Fruit fly (Drosophila melanogaster) whole organism, embryonic: ENCODE data around the gene Ced-12.

Source experiments
- Abd-B ChIP-seq: fragments of 200-800 bp; sonication (Bioruptor generic); optimal IDR thresholded peaks from 2 replicates; lab custom pipeline; 2018; ENCODE audit warnings: missing biosample characterization, mild to moderate bottlenecking, missing genetic modification characterization, moderate library complexity
- Aef1 ChIP-seq: fragments of 200-800 bp; sonication (Bioruptor generic); IDR thresholded peaks from 3 replicates; pipeline ENCODE4 v1.3.6; 2022; ENCODE audit warnings: missing biosample characterization, missing genetic modification characterization
- Atf6 ChIP-seq: fragments of 200-800 bp; sonication (Bioruptor generic); IDR thresholded peaks from 2 replicates; pipeline ENCODE4 v1.3.6; 2022; ENCODE audit warnings: missing biosample characterization, missing genetic modification characterization
- CG10979 ChIP-seq: fragments of 200-800 bp; sonication (Bioruptor generic); optimal IDR thresholded peaks from 2 replicates; lab custom pipeline; 2018; ENCODE audit warnings: missing biosample characterization, mild to moderate bottlenecking, missing genetic modification characterization, moderate library complexity
- CG11504 ChIP-seq: fragments of 200-800 bp; sonication (Bioruptor generic); optimal IDR thresholded peaks from 3 replicates; lab custom pipeline; 2019; ENCODE audit warnings: missing biosample characterization, mild to moderate bottlenecking, missing genetic modification characterization, moderate library complexity
- CG12155 ChIP-seq: fragments of 200-800 bp; sonication (Bioruptor generic); optimal IDR thresholded peaks from 3 replicates; lab custom pipeline; 2016; ENCODE audit warnings: missing biosample characterization, missing genetic modification characterization
- CG12299 ChIP-seq: fragments of 200-800 bp; sonication (Bioruptor generic); optimal IDR thresholded peaks from 2 replicates; lab custom pipeline; 2018; ENCODE audit warnings: missing biosample characterization, mild to moderate bottlenecking, missing genetic modification characterization
- CG12744 ChIP-seq: fragments of 200-800 bp; sonication (Bioruptor generic); optimal IDR thresholded peaks from 2 replicates; lab custom pipeline; 2016; ENCODE audit warnings: missing biosample characterization, missing genetic modification characterization
- CG15073 ChIP-seq: fragments of 200-800 bp; sonication (Bioruptor generic); optimal IDR thresholded peaks from 2 replicates; lab custom pipeline; 2016; ENCODE audit warnings: missing biosample characterization, missing genetic modification characterization
- CG1529 ChIP-seq: fragments of 200-800 bp; sonication (Bioruptor generic); optimal IDR thresholded peaks from 3 replicates; lab custom pipeline; 2018; ENCODE audit warnings: missing biosample characterization, missing genetic modification characterization
- CG17802 ChIP-seq: fragments of 200-800 bp; sonication (Bioruptor generic); optimal IDR thresholded peaks from 2 replicates; lab custom pipeline; 2018; ENCODE audit warnings: missing biosample characterization, mild to moderate bottlenecking, missing genetic modification characterization, moderate library complexity
- CG18262 ChIP-seq: fragments of 200-800 bp; optimal IDR thresholded peaks from 3 replicates; lab custom pipeline; 2019; ENCODE audit warnings: missing biosample characterization, mild to moderate bottlenecking, missing genetic modification characterization, moderate library complexity
- CG31441 ChIP-seq: fragments of 200-800 bp; sonication (Bioruptor generic); IDR thresholded peaks from 2 replicates; pipeline ENCODE4 v1.3.6; 2022; ENCODE audit warnings: missing biosample characterization, missing genetic modification characterization
- CG3281 ChIP-seq: fragments of 200-800 bp; sonication (Bioruptor generic); optimal IDR thresholded peaks from 3 replicates; lab custom pipeline; 2017; ENCODE audit warnings: missing biosample characterization, mild to moderate bottlenecking, missing genetic modification characterization
- CG34422 ChIP-seq: fragments of 200-800 bp; sonication (Bioruptor generic); IDR thresholded peaks from 3 replicates; pipeline ENCODE4 v1.3.6; 2022; ENCODE audit warnings: missing biosample characterization, missing genetic modification characterization
- CG4424 ChIP-seq: fragments of 200-800 bp; sonication (Bioruptor generic); optimal IDR thresholded peaks from 3 replicates; lab custom pipeline; 2016; ENCODE audit warnings: missing biosample characterization, missing genetic modification characterization
- CG4707 ChIP-seq: fragments of 200-800 bp; sonication (Bioruptor generic); optimal IDR thresholded peaks from 2 replicates; lab custom pipeline; 2018; ENCODE audit warnings: missing biosample characterization, mild to moderate bottlenecking, missing genetic modification characterization, moderate library complexity
- CG5180 ChIP-seq: fragments of 200-800 bp; sonication (Bioruptor generic); optimal IDR thresholded peaks from 3 replicates; lab custom pipeline; 2017; ENCODE audit warnings: missing biosample characterization, missing genetic modification characterization, mild to moderate bottlenecking, moderate library complexity, missing genetic modification reagents
- CG5245 ChIP-seq: fragments of 200-800 bp; sonication (Bioruptor generic); optimal IDR thresholded peaks from 3 replicates; lab custom pipeline; 2016; ENCODE audit warnings: missing biosample characterization, missing genetic modification characterization
- CG6683 ChIP-seq: fragments of 200-800 bp; sonication (Bioruptor generic); optimal IDR thresholded peaks from 2 replicates; lab custom pipeline; 2017; ENCODE audit warnings: missing biosample characterization, mild to moderate bottlenecking, missing genetic modification characterization, missing genetic modification reagents
- CG8089 ChIP-seq: fragments of 200-800 bp; sonication (Bioruptor generic); optimal IDR thresholded peaks from 3 replicates; lab custom pipeline; 2016; ENCODE audit warnings: missing biosample characterization, missing genetic modification characterization
- CG8944 ChIP-seq: fragments of 200-800 bp; sonication (Bioruptor generic); optimal IDR thresholded peaks from 3 replicates; lab custom pipeline; 2016; ENCODE audit warnings: missing biosample characterization, missing genetic modification characterization
- CG9215 ChIP-seq: fragments of 200-800 bp; sonication (Bioruptor generic); IDR thresholded peaks from 2 replicates; pipeline ENCODE4 v1.3.6; 2022; ENCODE audit warnings: missing biosample characterization, missing genetic modification characterization
- HmgD ChIP-seq: fragments of 200-800 bp; sonication (Bioruptor generic); optimal IDR thresholded peaks from 3 replicates; lab custom pipeline; 2016; ENCODE audit warnings: missing biosample characterization, missing genetic modification characterization
- MTF-1 ChIP-seq: fragments of 200-800 bp; sonication (Bioruptor generic); optimal IDR thresholded peaks from 2 replicates; lab custom pipeline; 2018; ENCODE audit warnings: missing biosample characterization, mild to moderate bottlenecking, missing genetic modification characterization, borderline replicate concordance
- Max ChIP-seq: fragments of 200-800 bp; sonication (Bioruptor generic); optimal IDR thresholded peaks from 2 replicates; lab custom pipeline; 2016; ENCODE audit warnings: missing biosample characterization, mild to moderate bottlenecking, missing genetic modification characterization
- Med ChIP-seq: fragments of 200-800 bp; sonication (Bioruptor generic); peaks from one replicate; lab custom pipeline; 2016; ENCODE audit warnings: missing biosample characterization, missing genetic modification characterization, mild to moderate bottlenecking, inconsistent platforms, moderate library complexity
- Pdp1 ChIP-seq, 2 experiments: fragments of 200-800 bp; sonication (Bioruptor generic); optimal IDR thresholded peaks; 3 replicates each; lab custom pipeline; 2016; ENCODE audit warnings: missing biosample characterization in 2 of 2, missing genetic modification characterization in 2 of 2, mild to moderate bottlenecking in 1 of 2, moderate library complexity in 1 of 2
- Sin3A ChIP-seq: fragments of >200 bp; optimal IDR thresholded peaks from 2 replicates; lab custom pipeline; 2018
- Spps ChIP-seq: fragments of 200-800 bp; sonication (Bioruptor generic); optimal IDR thresholded peaks from 2 replicates; lab custom pipeline; 2018; ENCODE audit warnings: missing biosample characterization, mild to moderate bottlenecking, missing genetic modification characterization
- Trl ChIP-seq, 3 experiments: fragments of >200 bp in 2 of 3; fragments of 200-800 bp in 1 of 3; sonication (Bioruptor generic) in 1 of 3; optimal IDR thresholded peaks; 2 replicates in 1 of 3; 3 replicates in 2 of 3; lab custom pipeline; 2016 to 2017; ENCODE audit warnings: missing biosample characterization in 1 of 3, missing genetic modification characterization in 1 of 3
- YL-1 ChIP-seq: fragments of 200-800 bp; sonication (Bioruptor generic); optimal IDR thresholded peaks from 3 replicates; lab custom pipeline; 2017; ENCODE audit warnings: missing biosample characterization, mild to moderate bottlenecking, missing genetic modification characterization
- ab ChIP-seq: fragments of 200-800 bp; sonication (Bioruptor generic); optimal IDR thresholded peaks from 2 replicates; lab custom pipeline; 2016; ENCODE audit warnings: missing biosample characterization, missing genetic modification characterization
- corto ChIP-seq: fragments of 200-800 bp; sonication (Bioruptor generic); optimal IDR thresholded peaks from 2 replicates; lab custom pipeline; 2016; ENCODE audit warnings: missing biosample characterization, mild to moderate bottlenecking, missing genetic modification characterization, moderate library complexity
- dati ChIP-seq: fragments of 200-800 bp; sonication (Bioruptor generic); IDR thresholded peaks from 2 replicates; pipeline ENCODE4 v1.3.6; 2022; ENCODE audit warnings: missing biosample characterization, missing genetic modification characterization
- dpn ChIP-seq, 2 experiments: fragments of 200-800 bp; sonication (Bioruptor generic); optimal IDR thresholded peaks; 3 replicates each; lab custom pipeline; 2016; ENCODE audit warnings: missing biosample characterization in 2 of 2, missing genetic modification characterization in 2 of 2
- fd3F ChIP-seq: fragments of 200-800 bp; sonication (Bioruptor generic); optimal IDR thresholded peaks from 2 replicates; lab custom pipeline; 2018; ENCODE audit warnings: missing biosample characterization, mild to moderate bottlenecking, missing genetic modification characterization, moderate library complexity
- jumu ChIP-seq: fragments of 200-800 bp; sonication (Bioruptor generic); optimal IDR thresholded peaks from 3 replicates; lab custom pipeline; 2016; ENCODE audit warnings: missing biosample characterization, missing genetic modification characterization
- lola ChIP-seq, 3 experiments: fragments of >200 bp in 2 of 3; fragments of 200-800 bp in 1 of 3; sonication (Bioruptor generic) in 1 of 3; optimal IDR thresholded peaks; 2 replicates each; lab custom pipeline; 2017 to 2019; ENCODE audit warnings: missing biosample characterization in 3 of 3, missing genetic modification characterization in 3 of 3, mild to moderate bottlenecking in 1 of 3, moderate library complexity in 1 of 3
- nerfin-2 ChIP-seq: fragments of 200-800 bp; sonication (Bioruptor generic); IDR thresholded peaks from 2 replicates; pipeline ENCODE4 v1.3.6; 2022; ENCODE audit warnings: missing biosample characterization, missing genetic modification characterization; ENCODE audit not compliant: partially characterized antibody
- otp ChIP-seq: fragments of 200-800 bp; sonication (Bioruptor generic); IDR thresholded peaks from 3 replicates; pipeline ENCODE4, ENCODE4 v1.3.6; 2022; ENCODE audit warnings: missing biosample characterization, missing genetic modification characterization
- phol ChIP-seq: fragments of 200-800 bp; sonication (Bioruptor generic); optimal IDR thresholded peaks from 3 replicates; lab custom pipeline; 2018; ENCODE audit warnings: missing biosample characterization, mild to moderate bottlenecking, missing genetic modification characterization, moderate library complexity
- salm ChIP-seq: fragments of 200-800 bp; sonication (Bioruptor generic); optimal IDR thresholded peaks from 2 replicates; lab custom pipeline; 2018; ENCODE audit warnings: missing biosample characterization, mild to moderate bottlenecking, missing genetic modification characterization
- schlank ChIP-seq: fragments of 200-800 bp; sonication (Bioruptor generic); optimal IDR thresholded peaks from 2 replicates; lab custom pipeline; 2018; ENCODE audit warnings: missing biosample characterization, mild to moderate bottlenecking, missing genetic modification characterization
- sens ChIP-seq: fragments of 200-800 bp; sonication (Bioruptor generic); peaks from one replicate; lab custom pipeline; 2016; ENCODE audit warnings: missing biosample characterization, missing genetic modification characterization
- trem ChIP-seq: fragments of 200-800 bp; optimal IDR thresholded peaks from 3 replicates; lab custom pipeline; 2019; ENCODE audit warnings: missing biosample characterization, mild to moderate bottlenecking, missing genetic modification characterization, moderate library complexity
- z ChIP-seq: fragments of 200-800 bp; sonication (Bioruptor generic); IDR thresholded peaks from 3 replicates; pipeline ENCODE4 v1.3.6; 2022; ENCODE audit warnings: missing biosample characterization, missing genetic modification characterization

The Ced-12 gene

dm6 chr2L:12112943-12113557, 15.4 kb downstream of the Ced-12 start:
- TF ChIP-seq corto (peak; percentile 14), Sin3A (no peak)

dm6 chr2L:12114159-12114558, 16.5 kb downstream of the Ced-12 start, which contains the start of gene CG17211:
Gene CG17211, plus strand, starts transcription at chr2L:12114360.
- TF ChIP-seq CG8089 (no peak), sens (GFP tag; lab: Kevin White, UChicago) (peak; percentile 29), CG34422 (GFP tag; lab: Robert Waterston, UW) (no peak), CG5180 (GFP tag; lab: Kevin White, UChicago) (peak; percentile 92), salm (tag; lab: Kevin White, UChicago) (no peak), CG17802 (tag; lab: Kevin White, UChicago) (no peak), Atf6 (GFP tag; lab: Robert Waterston, UW) (no peak), CG8944 (GFP tag; lab: Kevin White, UChicago) (no peak), dati (GFP tag; lab: Robert Waterston, UW) (no peak), Trl (optimal IDR thresholded peaks at IDR 0.05; lab: Kevin White, UChicago) (peak in 1 of 2 experiments; percentile 17), Trl (GFP tag; optimal IDR thresholded peaks at IDR 0.05; lab: Kevin White, UChicago) (no peak), fd3F (GFP tag; lab: Kevin White, UChicago) (no peak)

- 0 out of 2 replicates have a peak, but pooled peaks have one; percentile 31 for TF ChIP-seq CG31441 (GFP tag; lab: Robert Waterston, UW)
- TF ChIP-seq z, result no peak
- no peak for TF ChIP-seq CG6683 (GFP tag; lab: Kevin White, UChicago)
- TF ChIP-seq otp (GFP tag; lab: Robert Waterston, UW), result no peak
- peak in 1 of 3 experiments; percentile 31 for TF ChIP-seq lola (GFP tag; optimal IDR thresholded peaks at IDR 0.05; lab: Kevin White, UChicago)
- no peak for TF ChIP-seq Aef1 (GFP tag; lab: Robert Waterston, UW)
- no peak for TF ChIP-seq Max
- TF ChIP-seq phol (tag; lab: Kevin White, UChicago), result peak; percentile 44
- no peak for TF ChIP-seq CG12299
- peak; percentile 2 for TF ChIP-seq trem (tag; lab: Kevin White, UChicago)
- TF ChIP-seq CG1529 (GFP tag; lab: Kevin White, UChicago), result no peak
- TF ChIP-seq Med, result no peak
- peak; percentile 16 for TF ChIP-seq CG11504 (tag; lab: Kevin White, UChicago)
- peak; percentile 0 for TF ChIP-seq Abd-B (GFP tag; lab: Kevin White, UChicago)
- no peak for TF ChIP-seq Pdp1 (GFP tag; optimal IDR thresholded peaks at IDR 0.05; lab: Kevin White, UChicago)
- TF ChIP-seq CG3281, result no peak
- no peak for TF ChIP-seq CG12744 (GFP tag; lab: Kevin White, UChicago)
- peak; percentile 56 for TF ChIP-seq CG10979 (tag; lab: Kevin White, UChicago)
- no peak for TF ChIP-seq CG4424 (GFP tag; lab: Kevin White, UChicago)
- no peak for TF ChIP-seq CG15073
- TF ChIP-seq jumu (GFP tag; lab: Kevin White, UChicago), result no peak
- peak; percentile 58 for TF ChIP-seq CG18262 (tag; lab: Kevin White, UChicago)
- no peak for TF ChIP-seq CG9215 (GFP tag; lab: Robert Waterston, UW)
- TF ChIP-seq HmgD (GFP tag; lab: Kevin White, UChicago), result no peak
- TF ChIP-seq CG4707, result no peak
- TF ChIP-seq Spps (tag; lab: Kevin White, UChicago), result no peak
- no peak for TF ChIP-seq YL-1 (GFP tag; lab: Kevin White, UChicago)
- TF ChIP-seq MTF-1 (GFP tag; lab: Kevin White, UChicago), result no peak
- TF ChIP-seq nerfin-2, result no peak
- TF ChIP-seq dpn (GFP tag; optimal IDR thresholded peaks at IDR 0.05; lab: Kevin White, UChicago), result no peak
- no peak for TF ChIP-seq CG12155
- no peak for TF ChIP-seq ab (GFP tag; lab: Kevin White, UChicago)
- TF ChIP-seq schlank (tag; lab: Kevin White, UChicago), result no peak
- no peak for TF ChIP-seq CG5245 (GFP tag; lab: Kevin White, UChicago)
These were observed 18.2 kb downstream of the Ced-12 start for dm6 chr2L:12115809-12116208.
